Fruit fly (Drosophila melanogaster) whole organism, embryonic: ENCODE measurements around the gene CG17982.
A peak's percentile ranks its signal among the peaks of the same experiment; 100 is the strongest.

ENCODE experiments used
- CG10959 ChIP-seq: fragments of 200-800 bp; sonication (Bioruptor generic); IDR thresholded peaks from 2 replicates; pipeline ENCODE4 v1.3.6; 2022; ENCODE audit warnings: missing biosample characterization, missing genetic modification characterization
- CG10979 ChIP-seq: fragments of 200-800 bp; sonication (Bioruptor generic); optimal IDR thresholded peaks from 2 replicates; lab custom pipeline; 2018; ENCODE audit warnings: missing biosample characterization, mild to moderate bottlenecking, missing genetic modification characterization, moderate library complexity
- CG11456 ChIP-seq: fragments of 200-800 bp; sonication (Bioruptor generic); IDR thresholded peaks from 3 replicates; pipeline ENCODE4 v1.3.6; 2022; ENCODE audit warnings: missing biosample characterization, missing genetic modification characterization
- CG13775 ChIP-seq: fragments of 200-800 bp; sonication (Bioruptor generic); optimal IDR thresholded peaks from 3 replicates; lab custom pipeline; 2017; ENCODE audit warnings: missing biosample characterization, mild to moderate bottlenecking, missing genetic modification characterization
- CG14050 ChIP-seq: fragments of 200-800 bp; sonication (Bioruptor generic); IDR thresholded peaks from 3 replicates; pipeline ENCODE4 v1.3.6; 2022; ENCODE audit warnings: missing biosample characterization, missing genetic modification characterization
- CG2678 ChIP-seq: fragments of 200-800 bp; sonication (Bioruptor generic); optimal IDR thresholded peaks from 3 replicates; lab custom pipeline; 2019; ENCODE audit warnings: missing biosample characterization, mild to moderate bottlenecking, missing genetic modification characterization, moderate library complexity
- CG31388 ChIP-seq: fragments of 200-800 bp; sonication (Bioruptor generic); optimal IDR thresholded peaks from 2 replicates; lab custom pipeline; 2016; ENCODE audit warnings: missing biosample characterization, missing genetic modification characterization
- CG32767 ChIP-seq: fragments of 200-800 bp; sonication (Bioruptor generic); IDR thresholded peaks from 2 replicates; pipeline ENCODE4 v1.3.6; 2022; ENCODE audit warnings: missing biosample characterization, missing genetic modification characterization
- CG32772 ChIP-seq: fragments of 200-800 bp; sonication (Bioruptor generic); IDR thresholded peaks from 2 replicates; pipeline ENCODE4 v1.3.6; 2022; ENCODE audit warnings: missing biosample characterization, missing genetic modification characterization
- CG6654 ChIP-seq: fragments of 200-800 bp; sonication (Bioruptor generic); optimal IDR thresholded peaks from 2 replicates; lab custom pipeline; 2017; ENCODE audit warnings: missing biosample characterization, mild to moderate bottlenecking, missing genetic modification characterization
- CG7963 ChIP-seq: fragments of 200-800 bp; sonication (Bioruptor generic); IDR thresholded peaks from 3 replicates; pipeline ENCODE4 v1.3.6; 2022; ENCODE audit warnings: missing biosample characterization, missing genetic modification characterization; ENCODE audit not compliant: partially characterized antibody
- CG8924 ChIP-seq: fragments of 200-800 bp; optimal IDR thresholded peaks from 3 replicates; lab custom pipeline; 2019; ENCODE audit warnings: missing biosample characterization, mild to moderate bottlenecking, missing genetic modification characterization, moderate library complexity
- CG9932 ChIP-seq: fragments of 200-800 bp; sonication (Bioruptor generic); IDR thresholded peaks from 2 replicates; pipeline ENCODE4 v1.3.6; 2022; ENCODE audit warnings: missing biosample characterization, missing genetic modification characterization
- Camta ChIP-seq: fragments of 200-800 bp; sonication (Bioruptor generic); optimal IDR thresholded peaks from 2 replicates; lab custom pipeline; 2016; ENCODE audit warnings: missing biosample characterization, missing genetic modification characterization
- CoRest ChIP-seq: fragments of 200-800 bp; sonication (Bioruptor generic); optimal IDR thresholded peaks from 3 replicates; lab custom pipeline; 2018; ENCODE audit warnings: missing biosample characterization, mild to moderate bottlenecking, missing genetic modification characterization, moderate library complexity
- CrebB ChIP-seq: fragments of 200-800 bp; sonication (Bioruptor generic); optimal IDR thresholded peaks from 3 replicates; lab custom pipeline; 2018; ENCODE audit warnings: missing biosample characterization, mild to moderate bottlenecking, missing genetic modification characterization
- Doc3 ChIP-seq: fragments of 200-800 bp; sonication (Bioruptor generic); IDR thresholded peaks from 3 replicates; pipeline ENCODE4 v1.3.6; 2022; ENCODE audit warnings: missing biosample characterization, missing genetic modification characterization; ENCODE audit not compliant: partially characterized antibody
- Ets65A ChIP-seq: fragments of 200-800 bp; sonication (Bioruptor generic); peaks from one replicate; lab custom pipeline; 2016; ENCODE audit warnings: missing biosample characterization, missing genetic modification characterization
- GATAe ChIP-seq: fragments of 200-800 bp; sonication (Bioruptor generic); conservative IDR thresholded peaks from 2 replicates; pipeline ENCODE4 v1.3.6; 2022; ENCODE audit warnings: missing biosample characterization, missing genetic modification characterization
- Hand ChIP-seq: fragments of 200-800 bp; sonication (Bioruptor generic); optimal IDR thresholded peaks from 2 replicates; lab custom pipeline; 2017; ENCODE audit warnings: mild to moderate bottlenecking, missing biosample characterization, missing genetic modification reagents, missing genetic modification characterization
- Hmx ChIP-seq: fragments of 200-800 bp; sonication (Bioruptor generic); optimal IDR thresholded peaks from 2 replicates; lab custom pipeline; 2016; ENCODE audit warnings: missing biosample characterization, missing genetic modification characterization
- Lim3 ChIP-seq: fragments of 200-800 bp; sonication (Bioruptor generic); IDR thresholded peaks from 2 replicates; pipeline ENCODE4 v1.3.6; 2022; ENCODE audit warnings: missing biosample characterization, missing genetic modification characterization
- Meics ChIP-seq: fragments of 200-800 bp; sonication (Bioruptor generic); optimal IDR thresholded peaks from 2 replicates; lab custom pipeline; 2017; ENCODE audit warnings: missing biosample characterization, mild to moderate bottlenecking, missing genetic modification characterization
- Ptx1 ChIP-seq: fragments of 200-800 bp; sonication (Bioruptor generic); IDR thresholded peaks from 2 replicates; pipeline ENCODE4 v1.3.6; 2022; ENCODE audit warnings: missing biosample characterization, missing genetic modification characterization
- Sox100B ChIP-seq: fragments of 200-800 bp; sonication (Bioruptor generic); optimal IDR thresholded peaks from 3 replicates; lab custom pipeline; 2018; ENCODE audit warnings: missing biosample characterization, mild to moderate bottlenecking, missing genetic modification characterization
- Taf1 ChIP-seq: fragments of 200-800 bp; sonication (Bioruptor generic); IDR thresholded peaks from 2 replicates; pipeline ENCODE4 v1.3.6; 2022; ENCODE audit warnings: missing biosample characterization, missing genetic modification characterization
- Xbp1 ChIP-seq: fragments of 200-800 bp; sonication (Bioruptor generic); optimal IDR thresholded peaks from 3 replicates; lab custom pipeline; 2016; ENCODE audit warnings: missing biosample characterization, mild to moderate bottlenecking, missing genetic modification characterization
- YL-1 ChIP-seq: fragments of 200-800 bp; sonication (Bioruptor generic); optimal IDR thresholded peaks from 3 replicates; lab custom pipeline; 2017; ENCODE audit warnings: missing biosample characterization, mild to moderate bottlenecking, missing genetic modification characterization
- abd-A ChIP-seq: fragments of 200-800 bp; sonication (Bioruptor generic); optimal IDR thresholded peaks from 3 replicates; lab custom pipeline; 2019; ENCODE audit warnings: missing biosample characterization, mild to moderate bottlenecking, missing genetic modification characterization, moderate library complexity
- aop ChIP-seq: fragments of 200-800 bp; sonication (Bioruptor generic); IDR thresholded peaks from 2 replicates; pipeline ENCODE4 v1.3.6; 2022; ENCODE audit warnings: missing biosample characterization, missing genetic modification characterization
- ara ChIP-seq: fragments of 200-800 bp; sonication (Bioruptor generic); IDR thresholded peaks from 2 replicates; pipeline ENCODE4 v1.3.6; 2022; ENCODE audit warnings: missing biosample characterization, missing genetic modification characterization
- btn ChIP-seq: fragments of 200-800 bp; sonication (Bioruptor generic); optimal IDR thresholded peaks from 2 replicates; lab custom pipeline; 2016; ENCODE audit warnings: missing biosample characterization, missing genetic modification characterization
- dm ChIP-seq: fragments of 200-800 bp; sonication (Bioruptor generic); optimal IDR thresholded peaks from 3 replicates; lab custom pipeline; 2016; ENCODE audit warnings: missing biosample characterization, missing genetic modification characterization
- dpn ChIP-seq, 2 experiments: fragments of 200-800 bp; sonication (Bioruptor generic); optimal IDR thresholded peaks; 3 replicates each; lab custom pipeline; 2016; ENCODE audit warnings: missing biosample characterization in 2 of 2, missing genetic modification characterization in 2 of 2
- eyg ChIP-seq: fragments of 200-800 bp; sonication (Bioruptor generic); optimal IDR thresholded peaks from 3 replicates; lab custom pipeline; 2016; ENCODE audit warnings: missing biosample characterization, missing genetic modification characterization
- fd102C ChIP-seq: fragments of 200-800 bp; sonication (Bioruptor generic); optimal IDR thresholded peaks from 2 replicates; lab custom pipeline; 2018; ENCODE audit warnings: missing biosample characterization, mild to moderate bottlenecking, missing genetic modification characterization, moderate library complexity
- gsb-n ChIP-seq: fragments of 200-800 bp; sonication (Bioruptor generic); optimal IDR thresholded peaks from 3 replicates; lab custom pipeline; 2018; ENCODE audit warnings: missing biosample characterization, mild to moderate bottlenecking, missing genetic modification characterization
- hb ChIP-seq: fragments of 200-800 bp; sonication (Bioruptor generic); IDR thresholded peaks from 3 replicates; pipeline ENCODE4 v1.3.6; 2022; ENCODE audit warnings: missing biosample characterization, missing genetic modification characterization; ENCODE audit not compliant: partially characterized antibody
- lilli ChIP-seq: fragments of 200-800 bp; sonication (Bioruptor generic); optimal IDR thresholded peaks from 3 replicates; lab custom pipeline; 2016; ENCODE audit warnings: missing biosample characterization, missing genetic modification characterization
- lmd ChIP-seq: fragments of 200-800 bp; sonication (Bioruptor generic); IDR thresholded peaks from 2 replicates; pipeline ENCODE4 v1.3.6; 2022; ENCODE audit warnings: missing biosample characterization, missing genetic modification characterization
- lola ChIP-seq, 3 experiments: fragments of >200 bp in 2 of 3; fragments of 200-800 bp in 1 of 3; sonication (Bioruptor generic) in 1 of 3; optimal IDR thresholded peaks; 2 replicates each; lab custom pipeline; 2017 to 2019; ENCODE audit warnings: missing biosample characterization in 3 of 3, missing genetic modification characterization in 3 of 3, mild to moderate bottlenecking in 1 of 3, moderate library complexity in 1 of 3
- luna ChIP-seq: fragments of 200-800 bp; sonication (Bioruptor generic); optimal IDR thresholded peaks from 2 replicates; lab custom pipeline; 2016; ENCODE audit warnings: missing biosample characterization, missing genetic modification characterization
- nerfin-2 ChIP-seq: fragments of 200-800 bp; sonication (Bioruptor generic); IDR thresholded peaks from 2 replicates; pipeline ENCODE4 v1.3.6; 2022; ENCODE audit warnings: missing biosample characterization, missing genetic modification characterization; ENCODE audit not compliant: partially characterized antibody
- nmo ChIP-seq: fragments of 200-800 bp; sonication (Bioruptor generic); optimal IDR thresholded peaks from 2 replicates; lab custom pipeline; 2018; ENCODE audit warnings: missing biosample characterization, mild to moderate bottlenecking, missing genetic modification characterization, moderate library complexity
- otp ChIP-seq: fragments of 200-800 bp; sonication (Bioruptor generic); IDR thresholded peaks from 3 replicates; pipeline ENCODE4, ENCODE4 v1.3.6; 2022; ENCODE audit warnings: missing biosample characterization, missing genetic modification characterization
- pnt ChIP-seq: fragments of 200-800 bp; sonication (Bioruptor generic); optimal IDR thresholded peaks from 3 replicates; lab custom pipeline; 2016; ENCODE audit warnings: missing biosample characterization, missing genetic modification characterization
- sens-2 ChIP-seq: fragments of 200-800 bp; sonication (Bioruptor generic); IDR thresholded peaks from 2 replicates; pipeline ENCODE4 v1.3.6; 2022; ENCODE audit warnings: missing biosample characterization, missing genetic modification characterization
- slp2 ChIP-seq: fragments of 200-800 bp; sonication (Bioruptor generic); optimal IDR thresholded peaks from 2 replicates; lab custom pipeline; 2016; ENCODE audit warnings: missing biosample characterization, missing genetic modification characterization
- zf30C ChIP-seq: fragments of 200-800 bp; sonication (Bioruptor generic); optimal IDR thresholded peaks from 3 replicates; lab custom pipeline; 2018; ENCODE audit warnings: missing biosample characterization, mild to moderate bottlenecking, missing genetic modification characterization

The CG17982 gene

dm6 chrX:8114476-8115342 is 28.9 kb downstream of the CG17982 start (continued):
- no peak for TF ChIP-seq abd-A (tag; lab: Kevin White, UChicago)
- peak; percentile 62 for TF ChIP-seq Xbp1 (GFP tag; lab: Kevin White, UChicago)
- TF ChIP-seq pnt, result no peak
- TF ChIP-seq CG11456, result no peak
- no peak for TF ChIP-seq hb
- TF ChIP-seq lola (GFP tag; optimal IDR thresholded peaks at IDR 0.05; lab: Kevin White, UChicago), result peak in 1 of 3 experiments; percentile 18
- peak; percentile 67 for TF ChIP-seq lmd (GFP tag; lab: Robert Waterston, UW)
- peak; percentile 13 for TF ChIP-seq CG31388 (GFP tag; lab: Kevin White, UChicago)
- peak; percentile 61 for TF ChIP-seq Sox100B (GFP tag; lab: Kevin White, UChicago)
- no peak for TF ChIP-seq fd102C
- TF ChIP-seq GATAe (GFP tag; lab: Robert Waterston, UW), result no peak
- TF ChIP-seq nerfin-2, result no peak
- TF ChIP-seq nmo (GFP tag; lab: Kevin White, UChicago), result peak; percentile 60
- 0 out of 2 replicates have a peak, but pooled peaks have one; percentile 45 for TF ChIP-seq CG32767 (GFP tag; lab: Robert Waterston, UW)
- TF ChIP-seq dm, result no peak
- TF ChIP-seq CG10979 (tag; lab: Kevin White, UChicago), result peak; percentile 42
- TF ChIP-seq ara (GFP tag; lab: Robert Waterston, UW), result peak; percentile 7; the same call in 1 of the 2 replicates
- no peak for TF ChIP-seq YL-1
- TF ChIP-seq aop, result no peak
- no peak for TF ChIP-seq CG7963
- TF ChIP-seq Meics (GFP tag; lab: Kevin White, UChicago), result peak; percentile 82
- peak; percentile 47; the same call in 1 of the 3 replicates for TF ChIP-seq CG14050 (GFP tag; lab: Robert Waterston, UW)
- no peak for TF ChIP-seq gsb-n (tag; lab: Kevin White, UChicago)
- TF ChIP-seq zf30C, result no peak
- TF ChIP-seq Ptx1 (GFP tag; lab: Robert Waterston, UW), result peak; percentile 51; the same call in 1 of the 2 replicates
- TF ChIP-seq Hand, result peak; percentile 63
- peak; percentile 88 for TF ChIP-seq Ets65A (GFP tag; lab: Kevin White, UChicago)
- TF ChIP-seq Camta (GFP tag; lab: Kevin White, UChicago), result peak; percentile 11
- TF ChIP-seq btn, result peak; percentile 9
- no peak for TF ChIP-seq Taf1
- TF ChIP-seq CG8924 (tag; lab: Kevin White, UChicago), result peak; percentile 64
- TF ChIP-seq CG10959 (GFP tag; lab: Robert Waterston, UW), result no peak
- TF ChIP-seq lilli, result peak; percentile 46
- no peak for TF ChIP-seq sens-2 (GFP tag; lab: Robert Waterston, UW)
- TF ChIP-seq CG6654 (GFP tag; lab: Kevin White, UChicago), result peak; percentile 18
- TF ChIP-seq otp (GFP tag; lab: Robert Waterston, UW), result no peak
- TF ChIP-seq CG13775, result peak; percentile 52
- peak; percentile 63 for TF ChIP-seq CG9932
- TF ChIP-seq Hmx (GFP tag; lab: Kevin White, UChicago), result no peak
- peak; percentile 38 for TF ChIP-seq CrebB (tag; lab: Kevin White, UChicago)
- TF ChIP-seq Lim3 (GFP tag; lab: Robert Waterston, UW), result no peak
- peak; percentile 73 for TF ChIP-seq CoRest (tag; lab: Kevin White, UChicago)
- TF ChIP-seq CG32772 (GFP tag; lab: Robert Waterston, UW), result no peak
- TF ChIP-seq luna (GFP tag; lab: Kevin White, UChicago), result peak; percentile 4
- peak; percentile 7 for TF ChIP-seq eyg (GFP tag; lab: Kevin White, UChicago)
- peak; percentile 80 for TF ChIP-seq CG2678
- TF ChIP-seq slp2 (GFP tag; lab: Kevin White, UChicago), result no peak
- peak in 1 of 2 experiments; percentile 38 for TF ChIP-seq dpn (GFP tag; optimal IDR thresholded peaks at IDR 0.05; lab: Kevin White, UChicago)
- no peak for TF ChIP-seq Doc3 (GFP tag; lab: Robert Waterston, UW)
